Fruit fly (Drosophila melanogaster) whole organism: ENCODE measurements around the gene CG5704.
A peak's percentile ranks its signal among the peaks of the same experiment; 100 is the strongest.

Source experiments
- CG8478 ChIP-seq: fragments of >200 bp; optimal IDR thresholded peaks from 2 replicates; lab custom pipeline; 2018; ENCODE audit warnings: inconsistent platforms
- Dll ChIP-seq: fragments of >200 bp; optimal IDR thresholded peaks from 2 replicates; lab custom pipeline; 2017
- EcR ChIP-seq, 2 experiments: fragments of >200 bp; optimal IDR thresholded peaks; 2 replicates each; lab custom pipeline; 2017; ENCODE audit warnings: missing biosample characterization in 2 of 2, missing genetic modification characterization in 2 of 2, missing genetic modification reagents in 2 of 2
- pan ChIP-seq: fragments of >200 bp; optimal IDR thresholded peaks from 2 replicates; lab custom pipeline; 2017
- psq ChIP-seq: fragments of >200 bp; optimal IDR thresholded peaks from 2 replicates; lab custom pipeline; 2017
- usp ChIP-seq: fragments of >200 bp; optimal IDR thresholded peaks from 2 replicates; lab custom pipeline; 2017; ENCODE audit warnings: missing biosample characterization, missing genetic modification characterization, mixed read lengths

The CG5704 gene

DNA sequence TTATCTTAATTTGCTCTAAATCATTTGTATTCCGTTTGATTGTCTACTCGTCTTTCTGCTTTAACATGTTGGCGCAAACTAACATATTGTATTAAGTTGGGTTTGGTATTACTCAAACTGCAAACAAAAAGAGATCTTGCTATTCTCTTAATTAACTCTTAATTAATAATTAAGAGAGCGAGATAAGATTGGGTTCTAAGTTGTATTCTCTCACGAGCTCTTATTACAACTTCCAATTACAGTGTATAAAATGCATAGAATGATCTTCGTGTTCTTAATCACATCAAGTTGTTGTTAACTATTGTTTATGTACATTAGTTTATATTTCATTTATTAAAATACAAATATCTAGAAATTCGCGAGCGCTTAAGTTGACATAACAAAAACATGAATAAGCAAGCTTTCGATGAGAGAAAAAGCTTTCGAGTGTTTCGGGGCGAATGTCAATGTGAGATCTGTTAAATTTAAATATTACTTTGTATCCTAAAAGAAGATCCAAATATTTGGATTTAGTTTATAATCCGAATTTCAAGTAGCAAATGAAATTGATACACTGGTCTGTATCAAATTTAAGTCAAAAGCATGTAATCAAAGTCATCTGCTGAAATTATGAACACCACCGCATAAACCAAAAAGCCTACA lies at the start of gene CG5704:
CG5704 (minus strand) TSS at position 87 of the 642 bp plus-strand sequence.
- no peak for TF ChIP-seq CG8478 (lab: Kevin White, UChicago)
- TF ChIP-seq Dll = no peak
- TF ChIP-seq pan (lab: Kevin White, UChicago) = no peak
- no peak for TF ChIP-seq EcR (GFP tag; optimal IDR thresholded peaks at IDR 0.05; lab: Kevin White, UChicago)
- TF ChIP-seq psq (lab: Kevin White, UChicago) = no peak

DNA sequence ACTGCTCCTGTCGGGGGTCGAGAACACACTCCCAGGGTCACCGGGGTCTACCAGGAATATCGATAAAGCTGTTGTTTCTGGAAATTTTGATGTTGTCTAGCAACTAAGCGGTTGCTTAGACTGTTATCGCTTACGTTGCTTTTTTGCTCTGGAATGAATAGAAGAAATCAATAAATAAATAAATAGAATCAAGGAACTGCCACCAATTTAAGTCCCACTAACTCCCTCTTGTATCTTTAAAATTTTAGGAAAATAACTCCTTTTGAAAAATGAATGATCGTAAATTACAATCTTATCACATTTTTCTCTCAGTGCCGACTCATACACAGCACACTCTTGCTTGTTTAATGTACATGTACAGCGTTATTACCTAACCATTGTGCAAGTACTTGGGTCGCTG lies 41.6 kb upstream of the CG5704 start, which contains the start of gene CG15878:
CG15878 (minus strand) TSS at position 101 of the 400 bp plus-strand sequence.
- TF ChIP-seq pan (lab: Kevin White, UChicago) (no peak), CG8478 (lab: Kevin White, UChicago) (no peak), usp (GFP tag; lab: Kevin White, UChicago) (no peak), psq (lab: Kevin White, UChicago) (no peak), EcR (GFP tag; optimal IDR thresholded peaks at IDR 0.05; lab: Kevin White, UChicago) (no peak), Dll (no peak)

dm6 chr3L:2196713-2197112 lies 25.9 kb upstream of the CG5704 start, which contains the start of gene CG8960:
TSS of gene CG8960 (plus strand) at chr3L:2197013.
- TF ChIP-seq psq (lab: Kevin White, UChicago) (no peak), EcR (GFP tag; optimal IDR thresholded peaks at IDR 0.05; lab: Kevin White, UChicago) (no peak), pan (lab: Kevin White, UChicago) (no peak), CG8478 (lab: Kevin White, UChicago) (no peak), Dll (no peak), usp (GFP tag; lab: Kevin White, UChicago) (no peak)

DNA sequence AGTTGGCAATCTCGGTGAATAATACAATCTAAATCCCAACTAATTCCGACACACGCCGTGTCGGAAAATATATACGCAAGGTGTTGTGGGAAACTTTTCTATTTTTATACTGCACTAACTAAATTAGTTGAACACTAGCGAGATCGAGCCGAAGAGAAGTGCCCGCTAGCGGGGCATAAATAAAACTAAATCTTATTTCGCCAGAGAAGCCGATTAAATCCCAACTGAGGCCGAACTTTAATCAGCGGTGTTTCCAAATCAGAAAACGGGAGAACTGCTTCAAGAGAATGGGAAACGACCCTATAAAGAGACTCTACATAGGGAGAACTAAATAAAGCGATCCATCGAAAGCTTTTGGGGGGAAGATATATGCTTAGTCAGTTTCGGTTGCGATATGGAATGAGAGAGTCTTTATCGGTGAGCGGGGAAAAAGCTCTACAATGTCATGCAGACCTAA lies 21.3 kb upstream of the CG5704 start, which contains the start of gene CG5707:
CG5707 (minus strand) TSS at position 228 of the 457 bp plus-strand sequence.
- TF ChIP-seq pan (lab: Kevin White, UChicago) (no peak), EcR (GFP tag; optimal IDR thresholded peaks at IDR 0.05; lab: Kevin White, UChicago) (no peak), CG8478 (lab: Kevin White, UChicago) (no peak), Dll (no peak)

dm6 chr3L:2191512-2191911 lies 20.7 kb upstream of the CG5704 start:
- TF ChIP-seq EcR (GFP tag; optimal IDR thresholded peaks at IDR 0.05; lab: Kevin White, UChicago) = no peak
- TF ChIP-seq CG8478 (lab: Kevin White, UChicago) = no peak
- no peak for TF ChIP-seq psq (lab: Kevin White, UChicago)
- no peak for TF ChIP-seq pan (lab: Kevin White, UChicago)
- no peak for TF ChIP-seq usp (GFP tag; lab: Kevin White, UChicago)
- no peak for TF ChIP-seq Dll

DNA sequence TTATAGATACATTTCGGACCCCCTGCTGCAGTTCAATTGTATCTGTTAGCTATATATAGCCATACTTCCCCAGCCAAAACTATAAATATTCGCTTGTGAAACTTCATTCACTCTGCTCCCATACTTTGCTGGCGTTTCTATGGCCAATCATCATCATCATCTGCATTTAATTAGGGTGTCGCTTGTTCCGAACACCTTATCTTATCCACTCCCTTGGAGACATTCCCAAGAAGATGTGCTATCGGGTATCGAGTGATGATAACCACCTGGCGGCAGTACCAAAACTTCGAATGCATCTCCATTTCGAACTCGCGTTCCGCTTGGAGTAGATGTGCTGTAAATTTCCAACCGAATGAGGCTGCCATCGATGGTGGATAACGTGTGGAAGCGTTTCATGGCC lies 14.9 kb upstream of the CG5704 start, which contains the start of gene CG13810:
CG13810 (plus strand) TSS at position 301 of the 400 bp plus-strand sequence.
- TF ChIP-seq EcR (GFP tag; optimal IDR thresholded peaks at IDR 0.05; lab: Kevin White, UChicago) = no peak
- TF ChIP-seq pan (lab: Kevin White, UChicago) = no peak
- TF ChIP-seq psq (lab: Kevin White, UChicago) = no peak
- no peak for TF ChIP-seq CG8478 (lab: Kevin White, UChicago)
- no peak for TF ChIP-seq Dll
- TF ChIP-seq usp (GFP tag; lab: Kevin White, UChicago) = no peak

DNA sequence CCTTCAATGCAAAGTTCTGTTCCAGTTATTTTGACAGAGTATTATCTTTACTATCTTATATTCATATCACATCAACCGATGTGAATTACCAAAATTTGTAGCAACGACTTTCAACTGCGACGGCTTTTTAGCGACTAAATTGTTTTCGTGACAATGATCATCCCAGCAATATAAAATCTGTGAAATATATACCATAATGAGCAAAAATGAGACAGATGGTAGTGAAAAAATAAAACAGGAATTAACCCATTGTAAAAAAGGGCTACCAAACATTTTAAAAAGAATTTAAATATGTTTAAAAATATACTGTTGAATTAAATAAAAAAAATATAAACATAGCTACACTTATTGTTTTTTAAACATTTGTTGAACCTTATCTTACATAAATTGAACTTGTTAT lies 3.5 kb upstream of the CG5704 start, which contains the start of gene CG15820:
CG15820 (minus strand) TSS at position 101 of the 400 bp plus-strand sequence.
- no peak for TF ChIP-seq usp (GFP tag; lab: Kevin White, UChicago)
- TF ChIP-seq psq (lab: Kevin White, UChicago) = no peak
- no peak for TF ChIP-seq Dll
- no peak for TF ChIP-seq EcR (GFP tag; optimal IDR thresholded peaks at IDR 0.05; lab: Kevin White, UChicago)
- TF ChIP-seq CG8478 (lab: Kevin White, UChicago) = no peak
- no peak for TF ChIP-seq pan (lab: Kevin White, UChicago)

- TF ChIP-seq CG8478 (lab: Kevin White, UChicago) = no peak
- no peak for TF ChIP-seq pan (lab: Kevin White, UChicago)
- no peak for TF ChIP-seq usp (GFP tag; lab: Kevin White, UChicago)
- TF ChIP-seq EcR (GFP tag; optimal IDR thresholded peaks at IDR 0.05; lab: Kevin White, UChicago) = no peak
Observed at dm6 chr3L:2168954-2169353, 1.8 kb downstream of the CG5704 start, which contains the start of gene CG15879. TSS of gene CG15879 (minus strand) at chr3L:2169108.

- no peak for TF ChIP-seq CG8478 (lab: Kevin White, UChicago)
Observed at dm6 chr3L:2166776-2167175, 4.0 kb downstream of the CG5704 start.

- no peak for TF ChIP-seq pan (lab: Kevin White, UChicago)
- TF ChIP-seq EcR (GFP tag; optimal IDR thresholded peaks at IDR 0.05; lab: Kevin White, UChicago) = no peak
- TF ChIP-seq CG8478 (lab: Kevin White, UChicago) = no peak
Observed at dm6 chr3L:2164805-2165204, 6.0 kb downstream of the CG5704 start.

DNA sequence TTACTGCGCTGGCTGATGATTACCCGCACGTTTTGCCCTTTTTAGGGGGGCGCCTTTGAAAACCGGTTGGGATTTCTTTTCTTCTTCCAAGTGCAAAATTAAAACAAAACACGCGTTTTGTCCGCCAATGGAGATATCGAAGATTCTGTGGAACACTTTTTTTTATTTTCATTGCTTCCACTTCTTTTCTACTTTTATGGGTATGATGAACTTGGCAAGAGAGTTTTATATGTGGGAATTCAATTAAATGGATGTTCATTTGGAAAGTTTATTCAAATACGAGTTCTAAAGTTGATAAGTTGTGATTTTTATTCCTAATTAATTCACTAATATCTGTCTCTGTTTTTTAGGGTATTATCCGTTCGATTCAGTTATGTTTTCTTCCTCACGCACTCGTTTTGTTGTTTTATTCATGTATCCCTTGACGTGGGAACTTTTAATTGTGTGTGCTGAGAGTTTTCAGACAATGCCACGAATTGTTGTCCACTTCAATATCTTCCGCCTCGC lies 6.7 kb downstream of the CG5704 start:
- TF ChIP-seq psq (lab: Kevin White, UChicago) (no peak), pan (lab: Kevin White, UChicago) (peak; percentile 88)

DNA sequence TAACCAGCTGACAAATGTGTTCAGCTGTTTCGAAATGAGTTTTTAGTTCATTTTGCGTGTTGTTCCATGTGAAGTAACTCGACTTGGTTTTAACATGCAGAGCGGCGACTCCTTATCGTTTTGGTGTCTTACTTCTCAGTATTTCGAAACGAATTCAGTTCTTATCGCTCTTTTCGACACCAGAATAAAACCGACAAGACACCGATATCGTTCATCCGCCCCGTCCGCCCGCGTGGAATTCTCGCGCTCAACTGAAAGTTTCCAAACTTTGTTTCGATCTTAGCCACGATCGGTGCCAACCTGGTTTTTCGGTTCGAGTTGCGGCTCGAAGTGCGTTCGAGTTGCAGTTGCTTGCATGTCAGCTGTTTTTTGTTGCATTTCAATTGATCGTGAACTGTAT lies 7.2 kb downstream of the CG5704 start, which contains the start of gene CG15822:
CG15822 (minus strand) TSS at position 256 of the 400 bp plus-strand sequence.
- TF ChIP-seq usp (GFP tag; lab: Kevin White, UChicago) = no peak
